Worm (Caenorhabditis elegans) whole organism, L4 larva: ENCODE measurements around the gene F56C3.7.
A peak's percentile ranks its signal among the peaks of the same experiment; 100 is the strongest.

Experiments
- F10B5.3 ChIP-seq: sonication (generic microtip); optimal IDR thresholded peaks from 2 replicates; lab custom pipeline; 2016; ENCODE audit warnings: mild to moderate bottlenecking, missing genetic modification characterization, missing compliant biosample characterization
- F26F4.8 ChIP-seq: fragments of 200-800 bp; sonication (Bioruptor generic); conservative IDR thresholded peaks from 2 replicates; pipeline ENCODE4 v1.3.6; 2022; ENCODE audit warnings: missing genetic modification characterization, missing compliant biosample characterization
- F49E8.2 ChIP-seq: sonication (generic microtip); optimal IDR thresholded peaks from 2 replicates; lab custom pipeline; 2016; ENCODE audit warnings: missing compliant biosample characterization, mild to moderate bottlenecking, missing genetic modification characterization, borderline replicate concordance
- Y105C5A.15 ChIP-seq: fragments of 200-800 bp; sonication (Bioruptor generic); IDR thresholded peaks from 2 replicates; pipeline ENCODE4 v1.3.6; 2022; ENCODE audit warnings: missing genetic modification characterization, missing compliant biosample characterization
- ZK337.2 ChIP-seq: fragments of 200-800 bp; sonication (Bioruptor generic); IDR thresholded peaks from 2 replicates; pipeline ENCODE4 v1.3.6; 2022; ENCODE audit warnings: missing genetic modification reagents, missing genetic modification characterization, missing compliant biosample characterization
- ZK546.5 ChIP-seq, 2 experiments: sonication (generic microtip); optimal IDR thresholded peaks; 2 replicates each; lab custom pipeline; 2017; ENCODE audit warnings: missing biosample characterization in 2 of 2, missing genetic modification characterization in 2 of 2
- ama-1 ChIP-seq: fragments of 150-350 bp; optimal IDR thresholded peaks from 2 replicates; lab custom pipeline; 2014; ENCODE audit warnings: inconsistent platforms, mixed read lengths
- attf-4 ChIP-seq: sonication (generic microtip); optimal IDR thresholded peaks from 3 replicates; lab custom pipeline; 2017; ENCODE audit warnings: missing biosample characterization, missing genetic modification characterization
- ceh-20 ChIP-seq: fragments of 200-800 bp; sonication (Bioruptor generic); IDR thresholded peaks from 2 replicates; pipeline ENCODE4 v1.3.6; 2022; ENCODE audit warnings: missing genetic modification reagents, missing genetic modification characterization, missing compliant biosample characterization
- ctbp-1 ChIP-seq: fragments of 200-800 bp; sonication (Bioruptor generic); IDR thresholded peaks from 2 replicates; pipeline ENCODE4 v1.3.6; 2022; ENCODE audit warnings: missing genetic modification reagents, missing genetic modification characterization, missing compliant biosample characterization
- daf-12 ChIP-seq: fragments of 150-350 bp; optimal IDR thresholded peaks from 2 replicates; lab custom pipeline; 2014; ENCODE audit warnings: missing biosample characterization, missing genetic modification reagents, missing genetic modification characterization
- daf-16 ChIP-seq, 3 experiments: sonication (generic microtip); optimal IDR thresholded peaks; 2 replicates each; lab custom pipeline; 2016 to 2017; ENCODE audit warnings: missing genetic modification characterization in 3 of 3, missing genetic modification reagents in 3 of 3, mild to moderate bottlenecking in 2 of 3, missing compliant biosample characterization in 2 of 3, missing biosample characterization in 1 of 3, moderate library complexity in 1 of 3
- dmd-6 ChIP-seq: fragments of 200-800 bp; sonication (Bioruptor generic); IDR thresholded peaks from 2 replicates; pipeline ENCODE4 v1.3.6; 2022; ENCODE audit warnings: missing genetic modification reagents, missing genetic modification characterization, missing compliant biosample characterization
- dve-1 ChIP-seq: sonication (generic microtip); optimal IDR thresholded peaks from 2 replicates; lab custom pipeline; 2017; ENCODE audit warnings: antibody characterized with exemption, mild to moderate bottlenecking, missing genetic modification characterization, missing compliant biosample characterization; ENCODE audit not compliant: insufficient read depth
- egl-27 ChIP-seq: sonication (generic microtip); optimal IDR thresholded peaks from 3 replicates; lab custom pipeline; 2017; ENCODE audit warnings: missing biosample characterization, missing genetic modification reagents, missing genetic modification characterization
- gei-8 ChIP-seq: fragments of 200-800 bp; sonication (Bioruptor generic); optimal IDR thresholded peaks from 2 replicates; lab custom pipeline; 2018; ENCODE audit warnings: mild to moderate bottlenecking, missing genetic modification characterization, missing compliant biosample characterization
- hlh-11 ChIP-seq: fragments of 200-800 bp; sonication (Bioruptor generic); optimal IDR thresholded peaks from 2 replicates; lab custom pipeline; 2018; ENCODE audit warnings: mild to moderate bottlenecking, missing genetic modification characterization, missing compliant biosample characterization
- hlh-30 ChIP-seq: sonication (generic microtip); optimal IDR thresholded peaks from 2 replicates; lab custom pipeline; 2017; ENCODE audit warnings: antibody characterized with exemption, mild to moderate bottlenecking, missing genetic modification characterization, missing compliant biosample characterization; ENCODE audit not compliant: insufficient read depth
- hmg-1.1 ChIP-seq: fragments of 200-800 bp; sonication (Bioruptor generic); IDR thresholded peaks from 2 replicates; pipeline ENCODE4 v1.3.6; 2022; ENCODE audit warnings: missing genetic modification reagents, missing genetic modification characterization, missing compliant biosample characterization
- lim-7 ChIP-seq: fragments of 200-800 bp; sonication (Bioruptor generic); IDR thresholded peaks from 2 replicates; pipeline ENCODE4 v1.3.6; 2022; ENCODE audit warnings: missing genetic modification characterization, missing compliant biosample characterization
- lin-29 ChIP-seq: fragments of 200-800 bp; sonication (Bioruptor generic); IDR thresholded peaks from 2 replicates; pipeline ENCODE4 v1.3.6; 2022; ENCODE audit warnings: missing genetic modification reagents, missing genetic modification characterization, missing compliant biosample characterization
- lir-3 ChIP-seq: sonication (generic microtip); optimal IDR thresholded peaks from 2 replicates; lab custom pipeline; 2016; ENCODE audit warnings: mild to moderate bottlenecking, missing genetic modification characterization, missing compliant biosample characterization
- mep-1 ChIP-seq: fragments of 150-350 bp; sonication (generic microtip); optimal IDR thresholded peaks from 3 replicates; lab custom pipeline; 2014; ENCODE audit warnings: missing biosample characterization, missing genetic modification characterization
- mes-2 ChIP-seq: sonication (generic microtip); optimal IDR thresholded peaks from 2 replicates; lab custom pipeline; 2016; ENCODE audit warnings: missing genotype, mild to moderate bottlenecking, missing genetic modification characterization, missing compliant biosample characterization; ENCODE audit not compliant: poor library complexity, severe bottlenecking
- mxl-3 ChIP-seq: fragments of 200-800 bp; sonication (Bioruptor generic); optimal IDR thresholded peaks from 2 replicates; lab custom pipeline; 2018; ENCODE audit warnings: mild to moderate bottlenecking, missing genetic modification characterization, missing compliant biosample characterization
- nhr-111 ChIP-seq: fragments of 200-800 bp; sonication (Bioruptor generic); optimal IDR thresholded peaks from 2 replicates; lab custom pipeline; 2018; ENCODE audit warnings: mild to moderate bottlenecking, missing genetic modification characterization, missing compliant biosample characterization
- nhr-42 ChIP-seq: fragments of 200-800 bp; sonication (Bioruptor generic); IDR thresholded peaks from 2 replicates; pipeline ENCODE4 v1.3.6; 2022; ENCODE audit warnings: missing genetic modification characterization, missing compliant biosample characterization
- nhr-48 ChIP-seq: sonication (generic microtip); optimal IDR thresholded peaks from 2 replicates; lab custom pipeline; 2016; ENCODE audit warnings: mild to moderate bottlenecking, missing genetic modification characterization, missing compliant biosample characterization
- nhr-76 ChIP-seq: fragments of 150-350 bp; optimal IDR thresholded peaks from 2 replicates; lab custom pipeline; 2014; ENCODE audit warnings: missing biosample characterization, missing genetic modification characterization
- pha-4 ChIP-seq, 2 experiments: fragments of 150-350 bp in 1 of 2; fragments of 200-800 bp in 1 of 2; sonication (Bioruptor generic) in 1 of 2; IDR thresholded peaks in 1 of 2; optimal IDR thresholded peaks in 1 of 2; 2 replicates each; pipeline versions ENCODE4 v1.3.6 to Lab custom; 2014 to 2022; ENCODE audit warnings: missing genetic modification characterization in 2 of 2, missing genetic modification reagents in 2 of 2, missing biosample characterization in 1 of 2, missing compliant biosample characterization in 1 of 2
- php-3 ChIP-seq: fragments of 200-800 bp; sonication (Bioruptor generic); IDR thresholded peaks from 2 replicates; pipeline ENCODE4 v1.3.6; 2022; ENCODE audit warnings: missing genetic modification reagents, missing genetic modification characterization, missing compliant biosample characterization
- sdz-12 ChIP-seq: fragments of 200-800 bp; sonication (Bioruptor generic); optimal IDR thresholded peaks from 2 replicates; lab custom pipeline; 2018; ENCODE audit warnings: mild to moderate bottlenecking, missing genetic modification characterization, missing compliant biosample characterization
- set-16 ChIP-seq: fragments of 200-800 bp; sonication (Bioruptor generic); IDR thresholded peaks from 2 replicates; pipeline ENCODE4 v1.3.6; 2022; ENCODE audit warnings: missing genetic modification reagents, missing genetic modification characterization, missing compliant biosample characterization
- skn-1 ChIP-seq: fragments of 150-350 bp; optimal IDR thresholded peaks from 2 replicates; lab custom pipeline; 2014; ENCODE audit warnings: missing biosample characterization, missing genetic modification characterization
- tag-97 ChIP-seq: fragments of 200-800 bp; sonication (Bioruptor generic); IDR thresholded peaks from 2 replicates; pipeline ENCODE4 v1.3.6; 2022; ENCODE audit warnings: missing genetic modification characterization, missing compliant biosample characterization
- unc-130 ChIP-seq: sonication (generic microtip); optimal IDR thresholded peaks from 2 replicates; lab custom pipeline; 2016; ENCODE audit warnings: missing genetic modification reagents, missing genetic modification characterization, missing compliant biosample characterization
- unc-62 ChIP-seq, 3 experiments: fragments of 150-350 bp in 1 of 3; sonication (generic microtip); optimal IDR thresholded peaks in 2 of 3; peaks in 1 of 3; 1 replicate in 1 of 3; 2 replicates in 2 of 3; lab custom pipeline; 2014 to 2017; ENCODE audit warnings: missing biosample characterization in 3 of 3, missing genetic modification characterization in 3 of 3, missing genetic modification reagents in 3 of 3, missing genotype in 1 of 3
- zip-2 ChIP-seq: fragments of 150-350 bp; optimal IDR thresholded peaks from 2 replicates; lab custom pipeline; 2014; ENCODE audit warnings: missing biosample characterization, missing genetic modification characterization
- ztf-7 ChIP-seq: fragments of 150-350 bp; optimal IDR thresholded peaks from 2 replicates; lab custom pipeline; 2014; ENCODE audit warnings: missing biosample characterization, missing genetic modification characterization

F56C3.7 gene

DNA sequence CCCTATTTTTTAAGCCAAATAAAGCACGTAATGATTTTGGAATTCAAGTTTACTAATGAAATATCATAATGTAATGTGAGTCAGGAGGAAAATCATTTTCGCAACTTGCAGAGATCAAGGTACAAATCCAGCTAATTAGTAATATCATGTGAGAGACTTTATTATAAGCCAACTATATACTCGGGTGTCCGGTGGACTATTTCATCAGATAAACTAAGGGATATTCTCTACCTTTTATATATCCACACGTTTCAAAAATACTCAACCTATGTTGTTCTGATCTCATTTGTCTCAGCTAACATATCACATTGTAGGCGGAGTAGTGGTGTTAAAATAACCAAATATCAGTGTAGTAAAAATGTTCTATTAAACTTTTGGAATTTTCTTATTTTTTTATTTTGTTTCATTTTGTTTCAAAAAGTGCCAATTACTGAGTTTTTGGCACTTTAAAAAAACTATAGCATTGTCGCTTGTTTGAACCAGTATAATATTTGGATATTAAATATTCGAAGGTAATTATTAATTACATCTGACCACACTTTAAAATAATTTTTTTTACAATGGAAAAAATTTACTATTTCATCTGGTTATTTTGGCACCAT is 18.9 kb upstream of the F56C3.7 start (continued):
- peak; percentile 99 for TF ChIP-seq hmg-1.1 (GFP tag; lab: Robert Waterston, UW)
- TF ChIP-seq ama-1 = no peak
- peak; percentile 79; the same call in 1 of the 2 replicates for TF ChIP-seq ZK337.2 (GFP tag; lab: Robert Waterston, UW)
- peak; percentile 89 for TF ChIP-seq nhr-76
- peak in 1 of 2 experiments; percentile 55 for TF ChIP-seq ZK546.5 (tag; optimal IDR thresholded peaks at IDR 0.05; lab: Kevin White, UChicago)
- peak; percentile 95 for TF ChIP-seq hlh-30 (tag; lab: Kevin White, UChicago)
- TF ChIP-seq lim-7 (GFP tag; lab: Robert Waterston, UW) = no peak
- TF ChIP-seq gei-8 (GFP tag; lab: Kevin White, UChicago) = no peak
- TF ChIP-seq attf-4 (tag; lab: Kevin White, UChicago) = no peak
- TF ChIP-seq ceh-20 (GFP tag; lab: Robert Waterston, UW) = peak; percentile 75
- no peak for TF ChIP-seq nhr-111 (GFP tag; lab: Kevin White, UChicago)
- TF ChIP-seq F49E8.2 (tag; lab: Kevin White, UChicago) = no peak
- TF ChIP-seq ztf-7 (tag; lab: Kevin White, UChicago) = peak; percentile 93
- TF ChIP-seq sdz-12 = no peak
- TF ChIP-seq php-3 (GFP tag; lab: Robert Waterston, UW) = peak; percentile 87
- peak; percentile 96 for TF ChIP-seq nhr-42 (GFP tag; lab: Robert Waterston, UW)
- no peak for TF ChIP-seq unc-130 (GFP tag; lab: Kevin White, UChicago)
- TF ChIP-seq zip-2 (tag; lab: Kevin White, UChicago) = peak; percentile 94
- TF ChIP-seq mep-1 = peak; percentile 99
- peak; percentile 93 for TF ChIP-seq nhr-48
- TF ChIP-seq set-16 = no peak
- TF ChIP-seq lir-3 = peak; percentile 67
- peak; percentile 89 for TF ChIP-seq hlh-11
- no peak for TF ChIP-seq F26F4.8
- peak; percentile 70 to 97 for TF ChIP-seq unc-62 (GFP tag; optimal IDR thresholded peaks at IDR 0.05 in 1 of 2; lab: Kevin White, UChicago)
- peak; percentile 36 for TF ChIP-seq unc-62 (tag; optimal IDR thresholded peaks at IDR 0.05; lab: Kevin White, UChicago)
- TF ChIP-seq mes-2 (tag; lab: Kevin White, UChicago) = peak; percentile 87
- 0 out of 2 replicates have a peak, but pooled peaks have one; percentile 66 for TF ChIP-seq Y105C5A.15 (GFP tag; lab: Robert Waterston, UW)
- TF ChIP-seq skn-1 (tag; lab: Kevin White, UChicago) = no peak
- peak; percentile 90 for TF ChIP-seq ctbp-1 (GFP tag; lab: Robert Waterston, UW)
- TF ChIP-seq daf-16 (GFP tag; optimal IDR thresholded peaks at IDR 0.05; lab: Kevin White, UChicago) = peak; percentile 79 to 98
- TF ChIP-seq daf-16 (tag; optimal IDR thresholded peaks at IDR 0.05; lab: Kevin White, UChicago) = peak; percentile 82
- peak; percentile 83 for TF ChIP-seq F10B5.3 (tag; lab: Kevin White, UChicago)
- TF ChIP-seq dmd-6 (GFP tag; lab: Robert Waterston, UW) = peak; percentile 88
- peak; percentile 61; the same call in 1 of the 2 replicates for TF ChIP-seq lin-29
- TF ChIP-seq dve-1 (tag; lab: Kevin White, UChicago) = peak; percentile 94
- TF ChIP-seq pha-4 (GFP tag; IDR thresholded peaks at IDR 0.05; lab: Robert Waterston, UW) = peak; percentile 79
- no peak for TF ChIP-seq pha-4 (tag; optimal IDR thresholded peaks at IDR 0.05; lab: Kevin White, UChicago)
- TF ChIP-seq tag-97 (GFP tag; lab: Robert Waterston, UW) = no peak
- no peak for TF ChIP-seq egl-27 (tag; lab: Kevin White, UChicago)
- TF ChIP-seq daf-12 (tag; lab: Kevin White, UChicago) = no peak
- TF ChIP-seq mxl-3 = peak; percentile 76
